Fruit fly (Drosophila melanogaster): ENCODE results near the gene CG31715.

CG31715 gene

dm6 chr2L:10299810-10300147 is 41.6 kb upstream of the CG31715 start, which contains the start of gene CYLD (continued):
- TF ChIP-seq CG6791 (GFP tag; IDR thresholded peaks at IDR 0.05; ENCODE audit: partially characterized antibody) (no peak), CG3838 (GFP tag; optimal IDR thresholded peaks at IDR 0.05) (peak; percentile 35), sug (tag; optimal IDR thresholded peaks at IDR 0.05) (peak; percentile 49), ttk (GFP tag; IDR thresholded peaks at IDR 0.05) (no peak), CG12391 (tag; optimal IDR thresholded peaks at IDR 0.05) (peak; percentile 87), CG17802 (tag; optimal IDR thresholded peaks at IDR 0.05) (no peak), Bdp1 (GFP tag; optimal IDR thresholded peaks at IDR 0.05) (no peak), en (GFP tag; optimal IDR thresholded peaks at IDR 0.05) (no peak), CG18764 (GFP tag; optimal IDR thresholded peaks at IDR 0.05) (peak; percentile 42), CG12769 (tag; optimal IDR thresholded peaks at IDR 0.05) (peak; percentile 64), ftz-f1 (GFP tag; optimal IDR thresholded peaks at IDR 0.05) (no peak), CG2889 (GFP tag; IDR thresholded peaks at IDR 0.05) (no peak), CG18262 (tag; optimal IDR thresholded peaks at IDR 0.05) (peak; percentile 83), CG32772 (GFP tag; IDR thresholded peaks at IDR 0.05) (no peak), CG12155 (GFP tag; optimal IDR thresholded peaks at IDR 0.05) (peak; percentile 41), Doc3 (GFP tag; IDR thresholded peaks at IDR 0.05; ENCODE audit: partially characterized antibody) (no peak), zfh1 (GFP tag; IDR thresholded peaks at IDR 0.05) (peak; percentile 81), Hr78 (GFP tag; optimal IDR thresholded peaks at IDR 0.05) (no peak), Ssrp (tag; optimal IDR thresholded peaks at IDR 0.05) (peak; percentile 63), CG6813 (GFP tag; optimal IDR thresholded peaks at IDR 0.05) (no peak), rib (GFP tag; IDR thresholded peaks at IDR 0.05) (no peak), CG14965 (GFP tag; optimal IDR thresholded peaks at IDR 0.05; ENCODE audit: borderline replicate concordance) (no peak), ac (GFP tag; optimal IDR thresholded peaks at IDR 0.05) (no peak), mirr (GFP tag; optimal IDR thresholded peaks at IDR 0.05) (no peak), CG16779 (GFP tag; IDR thresholded peaks at IDR 0.05) (no peak), bowl (GFP tag; IDR thresholded peaks at IDR 0.05) (no peak; the same call in 1 of the 2 replicates), Rfx (GFP tag; IDR thresholded peaks at IDR 0.05) (peak; percentile 74; the same call in 1 of the 2 replicates), CG10462 (GFP tag; optimal IDR thresholded peaks at IDR 0.05) (peak; percentile 24), Elba2 (GFP tag; optimal IDR thresholded peaks at IDR 0.05) (no peak), CG11695 (GFP tag; IDR thresholded peaks at IDR 0.05) (peak; percentile 75), vvl (GFP tag; IDR thresholded peaks at IDR 0.05) (peak; percentile 87), CG32767 (GFP tag; IDR thresholded peaks at IDR 0.05) (no peak), CG15514 (GFP tag; optimal IDR thresholded peaks at IDR 0.05) (peak; percentile 66), CG2202 (tag; optimal IDR thresholded peaks at IDR 0.05) (peak; percentile 46), CG6254 (GFP tag; optimal IDR thresholded peaks at IDR 0.05) (peak; percentile 21), fd3F (GFP tag; optimal IDR thresholded peaks at IDR 0.05) (peak; percentile 51), Blimp-1 (GFP tag; optimal IDR thresholded peaks at IDR 0.05) (peak; percentile 78), Nf-YA (GFP tag; IDR thresholded peaks at IDR 0.05) (0 out of 2 replicates have a peak, but pooled peaks have one; percentile 35), lab (GFP tag; optimal IDR thresholded peaks at IDR 0.05) (no peak), Dll (GFP tag; IDR thresholded peaks at IDR 0.05; ENCODE audit: partially characterized antibody) (peak; percentile 58; the same call in 1 of the 4 replicates), gro (GFP tag; optimal IDR thresholded peaks at IDR 0.05) (no peak), CG10209 (GFP tag; optimal IDR thresholded peaks at IDR 0.05) (peak; percentile 52), CG13296 (GFP tag; optimal IDR thresholded peaks at IDR 0.05) (peak; percentile 72), CG16815 (GFP tag; optimal IDR thresholded peaks at IDR 0.05) (no peak), CG17359 (tag; optimal IDR thresholded peaks at IDR 0.05) (peak; percentile 77), Spps (tag; optimal IDR thresholded peaks at IDR 0.05) (peak; percentile 72), CG11504 (tag; optimal IDR thresholded peaks at IDR 0.05) (peak; percentile 79), ind (GFP tag; optimal IDR thresholded peaks at IDR 0.05) (peak; percentile 58), CG2678 (tag; optimal IDR thresholded peaks at IDR 0.05) (peak; percentile 83), MESR4 (GFP tag; optimal IDR thresholded peaks at IDR 0.05) (peak; percentile 26)
